Worm (Caenorhabditis elegans) whole organism, young adult: ENCODE results near the gene F07A11.4.
A peak's percentile ranks its signal among the peaks of the same experiment; 100 is the strongest.

Experiments
- B0035.1 ChIP-seq: sonication (generic microtip); optimal IDR thresholded peaks from 2 replicates; lab custom pipeline; 2016; ENCODE audit warnings: missing genetic modification characterization, mild to moderate bottlenecking, missing compliant biosample characterization, missing genotype, missing genetic modification reagents
- B0261.1 ChIP-seq: sonication (generic microtip); optimal IDR thresholded peaks from 2 replicates; lab custom pipeline; 2016; ENCODE audit warnings: mild to moderate bottlenecking, missing genetic modification characterization, moderate library complexity, missing compliant biosample characterization
- B0336.3 ChIP-seq: fragments of 200-800 bp; sonication (Bioruptor generic); IDR thresholded peaks from 2 replicates; pipeline ENCODE4 v1.3.6; 2022; ENCODE audit warnings: missing genetic modification characterization, missing compliant biosample characterization
- C17E4.6 ChIP-seq: fragments of 200-800 bp; sonication (Bioruptor generic); IDR thresholded peaks from 2 replicates; pipeline ENCODE4 v1.3.6; 2022; ENCODE audit warnings: missing genetic modification reagents, missing genetic modification characterization, missing compliant biosample characterization
- D2030.7 ChIP-seq: fragments of 200-800 bp; sonication (Bioruptor generic); IDR thresholded peaks from 2 replicates; pipeline ENCODE4 v1.3.6; 2022; ENCODE audit warnings: missing genetic modification reagents, missing genetic modification characterization, missing compliant biosample characterization
- F10E7.11 ChIP-seq: sonication (generic microtip); optimal IDR thresholded peaks from 2 replicates; lab custom pipeline; 2017; ENCODE audit warnings: mild to moderate bottlenecking, missing genetic modification characterization, moderate library complexity, missing compliant biosample characterization
- F22D6.2 ChIP-seq: sonication (generic microtip); optimal IDR thresholded peaks from 2 replicates; lab custom pipeline; 2016; ENCODE audit warnings: mild to moderate bottlenecking, missing genetic modification characterization, missing compliant biosample characterization
- F49E8.2 ChIP-seq: sonication (generic microtip); optimal IDR thresholded peaks from 3 replicates; lab custom pipeline; 2017; ENCODE audit warnings: missing genetic modification characterization, mild to moderate bottlenecking, missing compliant biosample characterization, antibody characterized with exemption, moderate library complexity; ENCODE audit not compliant: insufficient read depth
- K12H6.12 ChIP-seq: fragments of 200-800 bp; sonication (Bioruptor generic); optimal IDR thresholded peaks from 2 replicates; lab custom pipeline; 2018; ENCODE audit warnings: mild to moderate bottlenecking, missing genetic modification characterization, missing compliant biosample characterization
- Y53F4B.3 ChIP-seq: fragments of 200-800 bp; sonication (Bioruptor generic); IDR thresholded peaks from 2 replicates; pipeline ENCODE4 v1.3.6; 2022; ENCODE audit warnings: missing genetic modification reagents, missing genetic modification characterization, missing compliant biosample characterization
- aptf-3 ChIP-seq: fragments of 200-800 bp; sonication (Bioruptor generic); IDR thresholded peaks from 2 replicates; pipeline ENCODE4 v1.3.6; 2022; ENCODE audit warnings: missing genetic modification characterization, missing compliant biosample characterization
- athp-1 ChIP-seq: sonication (generic microtip); optimal IDR thresholded peaks from 2 replicates; lab custom pipeline; 2017; ENCODE audit warnings: mild to moderate bottlenecking, missing genetic modification characterization, missing compliant biosample characterization
- attf-5 ChIP-seq: fragments of 200-800 bp; sonication (Bioruptor generic); optimal IDR thresholded peaks from 2 replicates; lab custom pipeline; 2018; ENCODE audit warnings: mild to moderate bottlenecking, missing genetic modification characterization, missing compliant biosample characterization
- bed-1 ChIP-seq: fragments of 200-800 bp; sonication (Bioruptor generic); IDR thresholded peaks from 2 replicates; pipeline ENCODE4 v1.3.6; 2022; ENCODE audit warnings: missing genetic modification reagents, missing genetic modification characterization, missing compliant biosample characterization
- ccch-3 ChIP-seq: fragments of 200-800 bp; sonication (Bioruptor generic); optimal IDR thresholded peaks from 2 replicates; lab custom pipeline; 2018; ENCODE audit warnings: mild to moderate bottlenecking, missing genetic modification characterization, missing compliant biosample characterization
- cebp-1 ChIP-seq, 2 experiments: fragments of 200-800 bp in 1 of 2; sonication (Bioruptor generic) in 1 of 2; sonication (generic microtip) in 1 of 2; IDR thresholded peaks in 1 of 2; optimal IDR thresholded peaks in 1 of 2; 2 replicates each; pipeline versions ENCODE4 v1.3.6 to Lab custom; 2017 to 2022; ENCODE audit warnings: missing compliant biosample characterization in 2 of 2, missing genetic modification characterization in 2 of 2, mild to moderate bottlenecking in 1 of 2, missing genetic modification reagents in 1 of 2, moderate library complexity in 1 of 2
- ceh-100 ChIP-seq: fragments of 200-800 bp; sonication (Bioruptor generic); IDR thresholded peaks from 2 replicates; pipeline ENCODE4 v1.3.6; 2022; ENCODE audit warnings: missing genetic modification reagents, missing genetic modification characterization, missing compliant biosample characterization
- ceh-40 ChIP-seq: fragments of 200-800 bp; sonication (Bioruptor generic); IDR thresholded peaks from 2 replicates; pipeline ENCODE4 v1.3.6; 2022; ENCODE audit warnings: missing genetic modification characterization, missing compliant biosample characterization
- ceh-58 ChIP-seq: fragments of 200-800 bp; sonication (Bioruptor generic); IDR thresholded peaks from 2 replicates; pipeline ENCODE4 v1.3.6; 2022; ENCODE audit warnings: missing genetic modification characterization, missing compliant biosample characterization
- chd-7 ChIP-seq: sonication (generic microtip); optimal IDR thresholded peaks from 2 replicates; lab custom pipeline; 2016; ENCODE audit warnings: mild to moderate bottlenecking, missing genetic modification characterization, moderate library complexity, missing compliant biosample characterization
- dpff-1 ChIP-seq: sonication (generic microtip); optimal IDR thresholded peaks from 2 replicates; lab custom pipeline; 2017; ENCODE audit warnings: mild to moderate bottlenecking, missing genetic modification characterization, missing compliant biosample characterization
- efl-1 ChIP-seq: fragments of 150-350 bp; optimal IDR thresholded peaks from 2 replicates; lab custom pipeline; 2014; ENCODE audit warnings: missing biosample characterization, missing genetic modification reagents, missing genetic modification characterization
- ekl-4 ChIP-seq: fragments of 200-800 bp; sonication (Bioruptor generic); IDR thresholded peaks from 2 replicates; pipeline ENCODE4 v1.3.6; 2022; ENCODE audit warnings: missing genetic modification reagents, missing genetic modification characterization, missing compliant biosample characterization
- hlh-12 ChIP-seq: sonication (generic microtip); optimal IDR thresholded peaks from 2 replicates; lab custom pipeline; 2016; ENCODE audit warnings: missing genetic modification characterization, missing compliant biosample characterization
- hlh-26 ChIP-seq: fragments of 200-800 bp; sonication (Bioruptor generic); conservative IDR thresholded peaks from 2 replicates; pipeline ENCODE4 v1.3.6; 2022; ENCODE audit warnings: missing genetic modification reagents, missing genetic modification characterization, missing compliant biosample characterization
- hmg-1.2 ChIP-seq: fragments of 200-800 bp; sonication (Bioruptor generic); IDR thresholded peaks from 2 replicates; pipeline ENCODE4 v1.3.6; 2022; ENCODE audit warnings: missing genetic modification reagents, missing genetic modification characterization, missing compliant biosample characterization
- hrde-1 ChIP-seq: sonication (generic microtip); optimal IDR thresholded peaks from 2 replicates; lab custom pipeline; 2016; ENCODE audit warnings: missing genetic modification characterization, mild to moderate bottlenecking, missing compliant biosample characterization, moderate library complexity, missing genotype, missing genetic modification reagents, borderline replicate concordance
- let-526 ChIP-seq: fragments of 200-800 bp; sonication (Bioruptor generic); IDR thresholded peaks from 2 replicates; pipeline ENCODE4 v1.3.6; 2022; ENCODE audit warnings: missing genetic modification reagents, missing genetic modification characterization, missing compliant biosample characterization
- lin-40 ChIP-seq: sonication (generic microtip); optimal IDR thresholded peaks from 2 replicates; lab custom pipeline; 2016; ENCODE audit warnings: missing genetic modification characterization, mild to moderate bottlenecking, missing compliant biosample characterization, missing genotype, missing genetic modification reagents
- lsl-1 ChIP-seq: fragments of 200-800 bp; sonication (Bioruptor generic); optimal IDR thresholded peaks from 2 replicates; lab custom pipeline; 2018; ENCODE audit warnings: mild to moderate bottlenecking, missing genetic modification characterization, moderate library complexity, missing compliant biosample characterization
- madf-10 ChIP-seq: sonication (generic microtip); optimal IDR thresholded peaks from 2 replicates; lab custom pipeline; 2016; ENCODE audit warnings: mild to moderate bottlenecking, missing genetic modification characterization, missing compliant biosample characterization
- madf-6 ChIP-seq: fragments of 200-800 bp; sonication (Bioruptor generic); IDR thresholded peaks from 2 replicates; pipeline ENCODE4 v1.3.6; 2022; ENCODE audit warnings: missing genetic modification reagents, missing genetic modification characterization, missing compliant biosample characterization
- madf-8 ChIP-seq: fragments of 200-800 bp; sonication (Bioruptor generic); conservative IDR thresholded peaks from 2 replicates; pipeline ENCODE4 v1.3.6; 2022; ENCODE audit warnings: missing genetic modification reagents, missing genetic modification characterization, missing compliant biosample characterization
- mcd-1 ChIP-seq: fragments of 200-800 bp; sonication (Bioruptor generic); IDR thresholded peaks from 2 replicates; pipeline ENCODE4 v1.3.6; 2022; ENCODE audit warnings: missing genetic modification reagents, missing genetic modification characterization, missing compliant biosample characterization
- mel-28 ChIP-seq: sonication (generic microtip); optimal IDR thresholded peaks from 2 replicates; lab custom pipeline; 2016; ENCODE audit warnings: borderline replicate concordance, mild to moderate bottlenecking, missing genetic modification characterization, missing compliant biosample characterization
- mes-4 ChIP-seq: sonication (generic microtip); optimal IDR thresholded peaks from 2 replicates; lab custom pipeline; 2016; ENCODE audit warnings: missing genotype, missing genetic modification characterization, missing compliant biosample characterization
- mxl-1 ChIP-seq: sonication (generic microtip); optimal IDR thresholded peaks from 2 replicates; lab custom pipeline; 2016; ENCODE audit warnings: missing genetic modification characterization, missing compliant biosample characterization
- nfyb-1 ChIP-seq: fragments of 200-800 bp; sonication (Bioruptor generic); IDR thresholded peaks from 2 replicates; pipeline ENCODE4 v1.3.6; 2022; ENCODE audit warnings: missing genetic modification reagents, missing genetic modification characterization, missing compliant biosample characterization
- nhr-120 ChIP-seq: fragments of 200-800 bp; sonication (Bioruptor generic); IDR thresholded peaks from 2 replicates; pipeline ENCODE4 v1.3.6; 2022; ENCODE audit warnings: missing genetic modification characterization, missing compliant biosample characterization
- nhr-27 ChIP-seq: fragments of 200-800 bp; sonication (Bioruptor generic); optimal IDR thresholded peaks from 2 replicates; lab custom pipeline; 2018; ENCODE audit warnings: mild to moderate bottlenecking, missing genetic modification characterization, moderate library complexity, missing compliant biosample characterization
- nhr-80 ChIP-seq: sonication (generic microtip); optimal IDR thresholded peaks from 2 replicates; lab custom pipeline; 2016; ENCODE audit warnings: missing genetic modification characterization, missing compliant biosample characterization
- pbrm-1 ChIP-seq: fragments of 200-800 bp; sonication (Bioruptor generic); IDR thresholded peaks from 2 replicates; pipeline ENCODE4 v1.3.6; 2022; ENCODE audit warnings: missing genetic modification reagents, missing genetic modification characterization, missing compliant biosample characterization
- snpc-1.1 ChIP-seq: sonication (generic microtip); optimal IDR thresholded peaks from 2 replicates; lab custom pipeline; 2017; ENCODE audit warnings: missing genetic modification characterization, mild to moderate bottlenecking, missing compliant biosample characterization, antibody characterized with exemption, moderate library complexity, missing genotype, missing genetic modification reagents; ENCODE audit not compliant: insufficient read depth

Gene F07A11.4

DNA sequence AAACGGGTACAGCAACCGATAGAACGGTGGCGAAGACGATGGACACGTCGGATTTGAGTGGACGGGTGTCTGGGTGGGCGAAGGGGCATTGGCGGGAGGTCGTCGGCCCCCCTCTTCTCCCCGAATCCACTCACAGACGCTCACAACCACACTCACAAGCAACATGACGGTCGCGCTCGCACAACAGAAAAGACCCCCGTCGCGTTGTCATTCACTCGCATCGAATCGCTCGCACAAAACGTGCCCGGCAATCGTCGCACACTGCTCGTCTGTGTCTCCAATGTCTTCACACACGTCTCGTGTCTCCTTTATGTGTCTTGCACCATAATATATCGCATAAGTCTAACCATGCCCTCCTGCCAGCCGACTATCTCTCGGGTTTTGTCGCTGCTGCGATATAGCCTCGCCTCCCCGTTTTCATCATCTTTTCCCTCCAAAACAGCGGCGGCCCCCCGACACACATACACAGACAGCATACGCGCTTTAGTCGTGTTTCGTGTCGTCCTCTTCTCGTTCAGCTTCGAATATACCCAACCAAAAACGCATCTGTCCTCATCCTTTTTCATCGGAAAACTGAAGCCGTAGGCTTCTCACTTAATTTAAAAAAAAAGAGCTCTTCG lies 33.4 kb downstream of the F07A11.4 start (continued):
- TF ChIP-seq nfyb-1 (GFP tag; lab: Robert Waterston, UW) (peak; percentile 88), F10E7.11 (tag; lab: Kevin White, UChicago) (no peak)

DNA sequence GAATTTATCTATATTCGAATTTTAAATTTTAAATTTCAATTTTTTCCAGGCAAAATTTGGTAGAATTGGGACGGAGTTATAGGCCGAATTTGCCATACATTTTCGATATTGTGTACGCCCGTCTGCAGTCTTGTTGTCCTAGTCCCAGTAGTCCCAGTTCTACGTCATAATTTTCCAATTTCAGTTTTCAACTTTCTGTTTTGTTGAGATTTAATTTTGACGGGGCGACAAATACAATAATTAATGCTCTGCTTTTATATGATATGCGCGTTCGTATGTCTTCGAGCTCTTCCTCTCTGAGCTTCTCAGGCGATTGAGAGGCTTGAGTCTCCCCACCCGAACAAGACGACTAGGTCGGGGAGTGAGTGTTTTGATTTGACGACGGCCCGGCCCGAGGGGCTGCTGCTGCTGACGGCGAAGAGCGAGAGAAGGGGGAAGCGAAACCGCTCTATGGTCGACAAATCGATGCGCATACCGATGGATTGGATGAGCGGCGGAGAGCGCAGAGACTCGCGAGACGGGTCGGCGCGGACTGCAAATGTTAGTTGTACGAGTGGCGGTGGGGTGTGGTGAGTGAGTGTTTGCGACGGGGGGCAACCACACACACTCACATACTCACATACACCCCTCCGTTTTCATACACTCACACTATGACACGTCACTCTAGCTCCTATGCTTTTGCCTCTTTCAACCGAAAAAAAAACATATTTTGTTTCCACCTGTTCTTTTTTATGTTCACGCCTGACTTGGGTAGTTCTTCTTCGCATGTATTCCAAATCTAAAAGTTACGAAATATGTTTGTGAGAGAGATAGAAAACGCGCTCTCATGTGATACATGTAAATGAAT lies 34.1 kb downstream of the F07A11.4 start:
- TF ChIP-seq ceh-58 (no peak), mcd-1 (GFP tag; lab: Robert Waterston, UW) (peak; percentile 76), F10E7.11 (tag; lab: Kevin White, UChicago) (no peak), madf-6 (GFP tag; lab: Robert Waterston, UW) (no peak), hrde-1 (tag; lab: Kevin White, UChicago) (no peak), ceh-40 (GFP tag; lab: Robert Waterston, UW) (0 out of 2 replicates have a peak, but pooled peaks have one; percentile 5), dpff-1 (tag; lab: Kevin White, UChicago) (no peak), ccch-3 (no peak), attf-5 (GFP tag; lab: Kevin White, UChicago) (peak; percentile 76), madf-10 (tag; lab: Kevin White, UChicago) (peak; percentile 87), aptf-3 (GFP tag; lab: Robert Waterston, UW) (no peak), Y53F4B.3 (no peak), mxl-1 (no peak), pbrm-1 (GFP tag; lab: Robert Waterston, UW) (peak; percentile 69; the same call in 1 of the 2 replicates), ekl-4 (GFP tag; lab: Robert Waterston, UW) (peak; percentile 63; the same call in 1 of the 2 replicates), F49E8.2 (no peak), chd-7 (peak; percentile 59), cebp-1 (GFP tag; IDR thresholded peaks at IDR 0.05; lab: Robert Waterston, UW) (peak; percentile 82), cebp-1 (tag; optimal IDR thresholded peaks at IDR 0.05; lab: Kevin White, UChicago) (peak; percentile 89), let-526 (GFP tag; lab: Robert Waterston, UW) (peak; percentile 65), lin-40 (peak; percentile 35), B0336.3 (no peak), mes-4 (tag; lab: Kevin White, UChicago) (no peak), athp-1 (tag; lab: Kevin White, UChicago) (peak; percentile 48), nfyb-1 (GFP tag; lab: Robert Waterston, UW) (peak; percentile 82), mel-28 (tag; lab: Kevin White, UChicago) (no peak), nhr-80 (tag; lab: Kevin White, UChicago) (peak; percentile 90), efl-1 (GFP tag; lab: Kevin White, UChicago) (no peak), lsl-1 (GFP tag; lab: Kevin White, UChicago) (peak; percentile 3), ceh-100 (no peak), snpc-1.1 (tag; lab: Kevin White, UChicago) (no peak), C17E4.6 (no peak), F22D6.2 (tag; lab: Kevin White, UChicago) (no peak), madf-8 (GFP tag; lab: Robert Waterston, UW) (no peak), nhr-27 (tag; lab: Kevin White, UChicago) (no peak), B0261.1 (no peak), B0035.1 (tag; lab: Kevin White, UChicago) (no peak), hlh-26 (GFP tag; lab: Robert Waterston, UW) (no peak), nhr-120 (GFP tag; lab: Robert Waterston, UW) (0 out of 2 replicates have a peak, but pooled peaks have one; percentile 4), D2030.7 (GFP tag; lab: Robert Waterston, UW) (no peak), hmg-1.2 (peak; percentile 67), K12H6.12 (tag; lab: Kevin White, UChicago) (peak; percentile 81), bed-1 (GFP tag; lab: Robert Waterston, UW) (no peak), hlh-12 (tag; lab: Kevin White, UChicago) (no peak)
